Worm (Caenorhabditis elegans) whole organism, L2 larva: ENCODE results near the gene skpo-2.
"Not testable (repeated sequence)": the region's sequence is repeated elsewhere in the genome, so short reads cannot be mapped to it uniquely, and the experiment has no call there.

Experiments used
- C34F6.9 ChIP-seq: fragments of 150-350 bp; optimal IDR thresholded peaks from 2 replicates; lab custom pipeline; 2014; ENCODE audit warnings: missing biosample characterization, missing genetic modification characterization
- F13H6.1 ChIP-seq: sonication (generic microtip); optimal IDR thresholded peaks from 2 replicates; lab custom pipeline; 2016; ENCODE audit warnings: missing genetic modification characterization, missing compliant biosample characterization
- R02D3.7 ChIP-seq: fragments of 150-350 bp; optimal IDR thresholded peaks from 2 replicates; lab custom pipeline; 2014; ENCODE audit warnings: missing biosample characterization, missing genetic modification characterization
- Y55F3AM.14 ChIP-seq: fragments of 200-800 bp; sonication (Bioruptor generic); optimal IDR thresholded peaks from 2 replicates; lab custom pipeline; 2018; ENCODE audit warnings: mild to moderate bottlenecking, missing genetic modification characterization, missing compliant biosample characterization
- ZK546.5 ChIP-seq: sonication (generic microtip); optimal IDR thresholded peaks from 2 replicates; lab custom pipeline; 2017; ENCODE audit warnings: missing biosample characterization, missing genetic modification characterization
- alr-1 ChIP-seq: fragments of 150-350 bp; optimal IDR thresholded peaks from 2 replicates; lab custom pipeline; 2014; ENCODE audit warnings: missing biosample characterization, missing genetic modification characterization
- aly-2 ChIP-seq: fragments of 150-350 bp; optimal IDR thresholded peaks from 2 replicates; lab custom pipeline; 2014; ENCODE audit warnings: missing biosample characterization, missing genetic modification characterization
- ama-1 ChIP-seq: fragments of 150-350 bp; optimal IDR thresholded peaks from 2 replicates; lab custom pipeline; 2018; ENCODE audit warnings: inconsistent platforms
- blmp-1 ChIP-seq: sonication (generic microtip); optimal IDR thresholded peaks from 2 replicates; lab custom pipeline; 2017; ENCODE audit warnings: missing genetic modification characterization, mild to moderate bottlenecking, missing compliant biosample characterization, antibody characterized with exemption, moderate library complexity; ENCODE audit not compliant: insufficient read depth
- ceh-16 ChIP-seq: fragments of 150-350 bp; optimal IDR thresholded peaks from 2 replicates; lab custom pipeline; 2014; ENCODE audit warnings: missing biosample characterization, missing genetic modification characterization
- ceh-82 ChIP-seq: fragments of 150-350 bp; optimal IDR thresholded peaks from 2 replicates; lab custom pipeline; 2014; ENCODE audit warnings: missing biosample characterization, missing genetic modification characterization
- crh-2 ChIP-seq: sonication (generic microtip); optimal IDR thresholded peaks from 2 replicates; lab custom pipeline; 2017; ENCODE audit warnings: missing biosample characterization, missing genetic modification characterization
- egl-27 ChIP-seq: sonication (generic microtip); optimal IDR thresholded peaks from 3 replicates; lab custom pipeline; 2017; ENCODE audit warnings: missing biosample characterization, missing genetic modification reagents, missing genetic modification characterization
- elt-3 ChIP-seq: sonication (generic microtip); optimal IDR thresholded peaks from 2 replicates; lab custom pipeline; 2017; ENCODE audit warnings: missing biosample characterization, missing genetic modification characterization
- fos-1 ChIP-seq: fragments of 150-350 bp; optimal IDR thresholded peaks from 2 replicates; lab custom pipeline; 2014; ENCODE audit warnings: missing biosample characterization, missing genetic modification characterization
- gmeb-1 ChIP-seq: fragments of 150-350 bp; optimal IDR thresholded peaks from 2 replicates; lab custom pipeline; 2014; ENCODE audit warnings: missing biosample characterization, missing genetic modification characterization
- lin-13 ChIP-seq: fragments of 150-350 bp; optimal IDR thresholded peaks from 2 replicates; lab custom pipeline; 2014; ENCODE audit warnings: missing biosample characterization, missing genetic modification reagents, missing genetic modification characterization
- lin-39 ChIP-seq: fragments of 150-350 bp; optimal IDR thresholded peaks from 2 replicates; lab custom pipeline; 2014; ENCODE audit warnings: missing biosample characterization, missing genetic modification reagents, missing genetic modification characterization
- lsy-2 ChIP-seq, 2 experiments: fragments of 150-350 bp in 1 of 2; sonication (generic microtip) in 1 of 2; optimal IDR thresholded peaks; 2 replicates each; lab custom pipeline; 2014 to 2017; ENCODE audit warnings: missing biosample characterization in 2 of 2, missing genetic modification characterization in 2 of 2
- mbf-1 ChIP-seq: sonication (generic microtip); optimal IDR thresholded peaks from 2 replicates; lab custom pipeline; 2017; ENCODE audit warnings: missing biosample characterization, missing genetic modification characterization
- mdl-1 ChIP-seq, 2 experiments: fragments of 150-350 bp in 1 of 2; sonication (generic microtip) in 1 of 2; optimal IDR thresholded peaks; 2 replicates each; lab custom pipeline; 2017; ENCODE audit warnings: missing biosample characterization in 2 of 2, missing genetic modification characterization in 2 of 2
- nhr-10 ChIP-seq: sonication (generic microtip); optimal IDR thresholded peaks from 2 replicates; lab custom pipeline; 2017; ENCODE audit warnings: missing biosample characterization, missing genetic modification characterization
- nhr-11 ChIP-seq: fragments of 150-350 bp; optimal IDR thresholded peaks from 2 replicates; lab custom pipeline; 2014; ENCODE audit warnings: missing biosample characterization, missing genetic modification characterization
- nhr-12 ChIP-seq: fragments of 150-350 bp; optimal IDR thresholded peaks from 2 replicates; lab custom pipeline; 2014; ENCODE audit warnings: missing biosample characterization, missing genetic modification characterization
- nhr-129 ChIP-seq: fragments of 150-350 bp; optimal IDR thresholded peaks from 2 replicates; lab custom pipeline; 2014; ENCODE audit warnings: missing biosample characterization, missing genetic modification characterization
- nhr-21 ChIP-seq: fragments of 150-350 bp; optimal IDR thresholded peaks from 2 replicates; lab custom pipeline; 2014; ENCODE audit warnings: missing biosample characterization, missing genetic modification characterization
- nhr-23 ChIP-seq: fragments of 150-350 bp; optimal IDR thresholded peaks from 2 replicates; lab custom pipeline; 2014; ENCODE audit warnings: missing biosample characterization, missing genetic modification reagents, missing genetic modification characterization
- nhr-25 ChIP-seq: fragments of 150-350 bp; sonication (generic microtip); optimal IDR thresholded peaks from 3 replicates; lab custom pipeline; 2014; ENCODE audit warnings: missing biosample characterization, missing genetic modification characterization
- nhr-6 ChIP-seq: fragments of 150-350 bp; optimal IDR thresholded peaks from 2 replicates; lab custom pipeline; 2014; ENCODE audit warnings: missing biosample characterization, missing genetic modification characterization
- nhr-77 ChIP-seq: fragments of 150-350 bp; optimal IDR thresholded peaks from 2 replicates; lab custom pipeline; 2014; ENCODE audit warnings: missing biosample characterization, missing genetic modification characterization
- peb-1 ChIP-seq: fragments of 150-350 bp; optimal IDR thresholded peaks from 2 replicates; lab custom pipeline; 2014; ENCODE audit warnings: missing biosample characterization, missing genetic modification characterization
- sem-4 ChIP-seq: fragments of 150-350 bp; optimal IDR thresholded peaks from 2 replicates; lab custom pipeline; 2014; ENCODE audit warnings: missing biosample characterization, missing genetic modification reagents, missing genetic modification characterization
- sma-3 ChIP-seq: sonication (generic microtip); optimal IDR thresholded peaks from 2 replicates; lab custom pipeline; 2016; ENCODE audit warnings: missing genetic modification reagents, missing genetic modification characterization, missing compliant biosample characterization
- zag-1 ChIP-seq: fragments of 150-350 bp; optimal IDR thresholded peaks from 2 replicates; lab custom pipeline; 2014; ENCODE audit warnings: missing biosample characterization, missing genetic modification characterization
- ztf-1 ChIP-seq: fragments of 200-800 bp; sonication (Bioruptor generic); conservative IDR thresholded peaks from 2 replicates; pipeline ENCODE4 v1.3.6; 2022; ENCODE audit warnings: missing genetic modification characterization, missing compliant biosample characterization
- ztf-11 ChIP-seq: sonication (generic microtip); optimal IDR thresholded peaks from 2 replicates; lab custom pipeline; 2017; ENCODE audit warnings: missing biosample characterization, missing genetic modification characterization

The skpo-2 gene

DNA sequence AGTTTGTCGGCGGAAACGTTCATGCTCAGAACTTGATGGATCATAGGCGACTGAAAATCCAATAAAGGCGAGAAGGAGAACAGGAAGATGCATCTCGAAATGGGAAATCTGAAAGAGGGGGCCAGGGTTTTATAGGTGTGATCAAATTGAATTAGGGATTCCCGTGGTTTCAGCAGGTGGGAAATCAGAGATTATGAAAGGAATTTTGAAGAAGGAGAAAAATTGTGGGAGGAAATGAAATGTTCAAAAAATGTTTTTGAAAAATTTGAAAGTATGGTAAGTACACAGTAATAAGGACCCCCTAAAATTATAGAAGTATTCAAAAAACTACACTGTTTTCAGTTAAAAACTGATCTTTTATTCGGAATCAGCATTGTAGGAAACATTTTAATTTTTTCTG, 34.2 kb upstream of the skpo-2 start, which contains the start of gene Y49F6B.20:
Y49F6B.20 (minus strand) TSS at position 101 of the 400 bp plus-strand sequence.
- TF ChIP-seq alr-1 (tag; lab: Kevin White, UChicago), result no peak
- no peak for TF ChIP-seq lsy-2 (tag; optimal IDR thresholded peaks at IDR 0.05; lab: Kevin White, UChicago)
- no peak for TF ChIP-seq elt-3 (tag; lab: Kevin White, UChicago)
- TF ChIP-seq nhr-21 (tag; lab: Kevin White, UChicago), result no peak
- no peak for TF ChIP-seq nhr-129 (tag; lab: Kevin White, UChicago)
- TF ChIP-seq Y55F3AM.14 (GFP tag; lab: Kevin White, UChicago), result no peak
- no peak for TF ChIP-seq ztf-1 (GFP tag; lab: Robert Waterston, UW)
- TF ChIP-seq nhr-11 (tag; lab: Kevin White, UChicago), result no peak
- TF ChIP-seq ZK546.5 (tag; lab: Kevin White, UChicago), result no peak
- no peak for TF ChIP-seq mbf-1 (tag; lab: Kevin White, UChicago)
- TF ChIP-seq zag-1 (tag; lab: Kevin White, UChicago), result no peak

DNA sequence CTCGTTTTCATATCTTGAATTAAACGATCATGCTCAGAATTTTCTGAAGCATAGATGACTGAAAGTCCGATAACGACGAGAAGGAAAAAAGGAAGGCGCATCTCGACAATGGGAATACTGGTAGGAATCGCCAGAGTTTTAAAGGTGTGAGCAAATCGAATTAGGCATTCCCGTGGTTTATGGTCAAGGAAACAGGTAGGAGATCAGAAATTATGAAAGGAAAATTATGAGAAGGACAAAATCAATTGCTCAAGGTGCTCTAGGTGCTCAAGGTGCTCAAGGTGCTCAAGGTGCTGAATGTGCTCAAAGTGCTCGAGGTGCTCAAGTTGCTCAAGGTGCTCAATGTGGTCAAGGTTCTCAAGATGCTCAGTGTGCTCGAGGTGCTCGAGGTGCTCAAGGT, 28.3 kb upstream of the skpo-2 start, which contains the start of gene C16C8.10:
C16C8.10 (minus strand) TSS at position 101 of the 400 bp plus-strand sequence.
- TF ChIP-seq crh-2 (tag; lab: Kevin White, UChicago); sma-3 (GFP tag; lab: Kevin White, UChicago); F13H6.1 (tag; lab: Kevin White, UChicago): not testable (repeated sequence)

DNA sequence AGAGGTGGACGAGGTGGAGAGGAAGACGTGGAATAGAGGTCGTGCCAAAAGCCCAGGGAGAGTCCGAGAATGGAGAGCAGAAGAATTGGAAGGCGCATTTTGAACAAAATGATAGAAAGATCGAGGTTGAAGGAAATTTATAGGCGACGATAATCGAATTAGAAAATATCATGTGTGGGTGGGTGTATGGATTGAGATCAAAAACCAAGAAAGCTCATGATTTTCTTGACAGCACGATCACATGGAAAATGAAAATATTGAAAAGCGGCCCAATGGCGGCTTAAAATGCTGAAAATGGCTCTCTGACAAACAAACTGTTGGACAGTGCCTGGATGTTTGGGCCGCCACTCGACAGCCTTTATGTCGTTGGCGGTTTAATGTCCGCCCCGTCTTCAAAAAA, 26.8 kb upstream of the skpo-2 start, which contains the start of gene C16C8.9:
C16C8.9 (minus strand) TSS at position 101 of the 400 bp plus-strand sequence.
- TF ChIP-seq peb-1 (no peak), lin-13 (GFP tag; lab: Kevin White, UChicago) (no peak), lin-39 (tag; lab: Kevin White, UChicago) (no peak), nhr-10 (tag; lab: Kevin White, UChicago) (no peak), ztf-1 (GFP tag; lab: Robert Waterston, UW) (no peak), mdl-1 (tag; optimal IDR thresholded peaks at IDR 0.05; lab: Kevin White, UChicago) (no peak), nhr-77 (tag; lab: Kevin White, UChicago) (no peak), blmp-1 (tag; lab: Kevin White, UChicago) (no peak), mbf-1 (tag; lab: Kevin White, UChicago) (no peak), nhr-25 (tag; lab: Kevin White, UChicago) (no peak), ZK546.5 (tag; lab: Kevin White, UChicago) (no peak), fos-1 (tag; lab: Kevin White, UChicago) (no peak), ceh-16 (no peak), nhr-6 (tag; lab: Kevin White, UChicago) (no peak), ceh-82 (no peak), sem-4 (tag; lab: Kevin White, UChicago) (no peak), aly-2 (tag; lab: Kevin White, UChicago) (no peak), egl-27 (tag; lab: Kevin White, UChicago) (no peak), elt-3 (tag; lab: Kevin White, UChicago) (no peak)

DNA sequence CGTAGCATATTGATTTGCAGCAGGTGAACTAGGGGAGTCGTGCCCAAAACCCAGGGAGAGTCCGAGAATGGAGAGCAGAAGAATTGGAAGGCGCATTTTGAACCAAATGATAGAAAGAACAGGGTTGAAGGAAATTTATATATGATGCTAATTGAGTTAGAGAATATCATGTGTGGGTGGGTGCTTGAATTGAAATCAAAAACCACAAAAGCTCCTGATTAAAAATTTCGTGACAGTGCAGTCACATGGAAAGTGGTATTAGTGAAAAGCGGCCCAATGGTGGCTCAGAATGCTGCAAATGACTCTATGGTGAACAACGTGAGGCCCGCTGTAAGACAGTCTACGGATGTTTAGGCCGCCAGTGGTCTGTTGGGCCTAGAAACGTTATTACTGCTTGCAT, 25.3 kb upstream of the skpo-2 start, which contains the start of gene C16C8.8:
C16C8.8 (minus strand) TSS at position 101 of the 400 bp plus-strand sequence.
- TF ChIP-seq C34F6.9, result no peak
- no peak for TF ChIP-seq R02D3.7 (tag; lab: Kevin White, UChicago)
- TF ChIP-seq gmeb-1 (tag; lab: Kevin White, UChicago), result no peak
- no peak for TF ChIP-seq ceh-16
- TF ChIP-seq sma-3 (GFP tag; lab: Kevin White, UChicago), result no peak
- TF ChIP-seq mbf-1 (tag; lab: Kevin White, UChicago), result no peak
- no peak for TF ChIP-seq ztf-11 (tag; lab: Kevin White, UChicago)
- no peak for TF ChIP-seq ztf-1 (GFP tag; lab: Robert Waterston, UW)
- TF ChIP-seq mdl-1 (tag; optimal IDR thresholded peaks at IDR 0.05; lab: Kevin White, UChicago), result no peak
- TF ChIP-seq nhr-23 (tag; lab: Kevin White, UChicago), result no peak
- no peak for TF ChIP-seq F13H6.1 (tag; lab: Kevin White, UChicago)
- no peak for TF ChIP-seq nhr-12 (tag; lab: Kevin White, UChicago)
- no peak for TF ChIP-seq zag-1 (tag; lab: Kevin White, UChicago)
- no peak for TF ChIP-seq ama-1 (lab: Kevin White, UChicago)
